Worm (Caenorhabditis elegans): Measurements from ENCODE around the gene skr-16.

skr-16 gene

ce11 chrIV:7203696-7204095 is 35.2 kb downstream of the skr-16 start, which contains the start of gene R13A1.3:
R13A1.3 (plus strand) TSS chrIV:7203996.
- TF ChIP-seq ahr-1 (tag; optimal IDR thresholded peaks at IDR 0.05) (no peak), ceh-30 (tag; optimal IDR thresholded peaks at IDR 0.05) (no peak), elt-2 (tag; optimal IDR thresholded peaks at IDR 0.05) (no peak), zip-5 (tag; optimal IDR thresholded peaks at IDR 0.05) (no peak), ceh-9 (tag; optimal IDR thresholded peaks at IDR 0.05) (no peak), unc-42 (tag; optimal IDR thresholded peaks at IDR 0.05) (no peak), rnt-1 (tag; optimal IDR thresholded peaks at IDR 0.05) (no peak), dve-1 (tag; optimal IDR thresholded peaks at IDR 0.05) (no peak), ceh-48 (tag; optimal IDR thresholded peaks at IDR 0.05) (no peak), ceh-18 (tag; optimal IDR thresholded peaks at IDR 0.05) (no peak), fax-1 (tag; optimal IDR thresholded peaks at IDR 0.05) (no peak), T23F11.4 (GFP tag; optimal IDR thresholded peaks at IDR 0.05) (no peak)

DNA sequence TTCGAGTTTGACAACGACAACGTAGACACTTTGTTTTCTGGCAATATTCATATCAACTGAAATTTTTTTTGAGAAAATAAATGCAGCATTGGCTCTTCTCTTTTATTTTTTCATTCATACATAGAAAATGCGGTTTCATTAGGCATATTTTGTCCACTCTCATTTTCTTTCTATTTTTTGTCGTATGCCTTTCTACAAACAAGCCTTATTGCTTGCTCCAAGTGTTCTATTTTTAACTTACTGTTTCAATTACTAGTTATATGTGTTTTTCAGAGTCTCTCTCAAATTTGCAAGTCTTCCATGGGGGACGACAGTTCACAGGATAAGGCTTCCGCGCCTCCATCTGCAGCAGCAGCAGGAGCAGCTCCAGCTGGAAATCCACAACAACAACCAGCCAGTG is 37.5 kb downstream of the skr-16 start, which contains the start of gene kcc-1:
Gene kcc-1 (plus strand): TSS at position 301 of the 400 bp plus-strand sequence.
- TF ChIP-seq elt-4 (tag; optimal IDR thresholded peaks at IDR 0.05), result no peak
- TF ChIP-seq pag-3 (tag; optimal IDR thresholded peaks at IDR 0.05; ENCODE audit: borderline replicate concordance), result no peak
- TF ChIP-seq syd-9 (tag; optimal IDR thresholded peaks at IDR 0.05), result no peak
- no peak for TF ChIP-seq ahr-1 (tag; optimal IDR thresholded peaks at IDR 0.05)
- TF ChIP-seq ceh-19 (GFP tag; optimal IDR thresholded peaks at IDR 0.05), result no peak
- no peak for TF ChIP-seq unc-3 (GFP tag; conservative IDR thresholded peaks at IDR 0.05)
- TF ChIP-seq unc-3 (tag; optimal IDR thresholded peaks at IDR 0.05), result no peak
- no peak for TF ChIP-seq fkh-10 (GFP tag; optimal IDR thresholded peaks at IDR 0.05)
- no peak for TF ChIP-seq T23F11.4 (GFP tag; optimal IDR thresholded peaks at IDR 0.05)
- no peak for TF ChIP-seq F13H6.1 (tag; optimal IDR thresholded peaks at IDR 0.05)
- TF ChIP-seq tbx-2 (tag; optimal IDR thresholded peaks at IDR 0.05), result no peak
- TF ChIP-seq unc-55 (GFP tag; optimal IDR thresholded peaks at IDR 0.05), result no peak

- TF ChIP-seq pqm-1 (tag; optimal IDR thresholded peaks at IDR 0.05), result no peak
- no peak for TF ChIP-seq ceh-19 (GFP tag; optimal IDR thresholded peaks at IDR 0.05)
- TF ChIP-seq sox-4 (tag; optimal IDR thresholded peaks at IDR 0.05), result no peak
- TF ChIP-seq ets-4 (tag; optimal IDR thresholded peaks at IDR 0.05), result no peak
- TF ChIP-seq nhr-11 (tag; optimal IDR thresholded peaks at IDR 0.05), result no peak
- no peak for TF ChIP-seq ceh-31 (tag; optimal IDR thresholded peaks at IDR 0.05)
- no peak for TF ChIP-seq F13H6.1 (tag; optimal IDR thresholded peaks at IDR 0.05)
Measured at ce11 chrIV:7208961-7209360, 40.5 kb downstream of the skr-16 start.

DNA sequence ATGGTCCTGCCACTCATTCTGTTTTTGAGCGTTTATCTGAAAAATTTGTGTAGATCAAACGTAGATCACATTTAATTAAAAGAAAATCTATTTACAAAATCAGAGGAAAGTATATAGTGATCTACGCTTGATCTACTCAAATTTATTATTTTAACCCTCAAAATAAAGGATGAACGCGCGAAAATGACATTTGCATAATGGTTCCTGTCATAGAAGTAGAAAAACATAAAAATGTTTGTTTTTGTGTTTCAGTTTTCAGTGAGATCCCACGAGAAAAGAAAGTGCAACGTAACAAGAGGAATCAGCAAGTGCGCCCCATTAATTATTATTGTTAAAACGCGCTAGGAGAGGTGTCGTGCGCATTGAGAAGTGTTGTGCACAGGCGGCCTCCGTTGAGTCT is 42.8 kb downstream of the skr-16 start:
- TF ChIP-seq sox-4 (tag; optimal IDR thresholded peaks at IDR 0.05) (no peak), gmeb-2 (tag; optimal IDR thresholded peaks at IDR 0.05) (no peak), F13H6.1 (tag; optimal IDR thresholded peaks at IDR 0.05) (no peak), fkh-10 (GFP tag; optimal IDR thresholded peaks at IDR 0.05) (no peak), che-1 (tag; optimal IDR thresholded peaks at IDR 0.05) (no peak), sdc-2 (tag; optimal IDR thresholded peaks at IDR 0.05) (no peak), ceh-6 (GFP tag; optimal IDR thresholded peaks at IDR 0.05) (no peak), zip-5 (tag; optimal IDR thresholded peaks at IDR 0.05) (no peak), ceh-14 (tag; optimal IDR thresholded peaks at IDR 0.05) (no peak), mec-3 (tag; optimal IDR thresholded peaks at IDR 0.05; ENCODE audit: borderline replicate concordance) (no peak)

DNA sequence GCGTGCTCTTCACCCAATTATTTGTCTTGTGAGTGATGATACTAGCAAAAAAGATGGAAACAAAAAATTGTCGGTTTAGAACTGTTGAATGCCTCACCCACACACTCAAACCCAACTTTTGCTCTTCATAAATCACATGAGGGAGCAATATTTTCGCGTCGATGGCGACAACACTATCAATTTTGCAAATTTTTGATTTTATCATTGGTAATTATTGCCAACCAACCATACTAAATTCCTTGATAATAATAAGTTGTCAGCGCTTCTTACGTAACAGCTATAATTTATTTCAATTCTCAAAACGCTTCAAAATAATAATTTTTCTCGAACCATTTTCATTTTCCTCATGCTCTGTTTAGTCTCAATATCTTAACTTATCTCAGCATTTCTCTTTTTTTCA is 44.3 kb downstream of the skr-16 start:
- TF ChIP-seq che-1 (tag; optimal IDR thresholded peaks at IDR 0.05) (no peak), ets-4 (tag; optimal IDR thresholded peaks at IDR 0.05) (no peak), nfya-1 (tag; optimal IDR thresholded peaks at IDR 0.05) (no peak), hlh-30 (tag; optimal IDR thresholded peaks at IDR 0.05; ENCODE audit: insufficient read depth) (no peak), K02D7.2 (tag; optimal IDR thresholded peaks at IDR 0.05) (no peak), tbx-2 (tag; optimal IDR thresholded peaks at IDR 0.05) (no peak), pat-9 (tag; optimal IDR thresholded peaks at IDR 0.05) (no peak), hlh-6 (tag; optimal IDR thresholded peaks at IDR 0.05) (no peak), fkh-6 (tag; optimal IDR thresholded peaks at IDR 0.05) (no peak), hlh-13 (GFP tag; optimal IDR thresholded peaks at IDR 0.05) (no peak), ceh-31 (tag; optimal IDR thresholded peaks at IDR 0.05) (no peak)

Measured in whole organism, late embryonic.